Worm (Caenorhabditis elegans): Measurements from ENCODE around the gene Y110A2AL.10.

Gene Y110A2AL.10

DNA sequence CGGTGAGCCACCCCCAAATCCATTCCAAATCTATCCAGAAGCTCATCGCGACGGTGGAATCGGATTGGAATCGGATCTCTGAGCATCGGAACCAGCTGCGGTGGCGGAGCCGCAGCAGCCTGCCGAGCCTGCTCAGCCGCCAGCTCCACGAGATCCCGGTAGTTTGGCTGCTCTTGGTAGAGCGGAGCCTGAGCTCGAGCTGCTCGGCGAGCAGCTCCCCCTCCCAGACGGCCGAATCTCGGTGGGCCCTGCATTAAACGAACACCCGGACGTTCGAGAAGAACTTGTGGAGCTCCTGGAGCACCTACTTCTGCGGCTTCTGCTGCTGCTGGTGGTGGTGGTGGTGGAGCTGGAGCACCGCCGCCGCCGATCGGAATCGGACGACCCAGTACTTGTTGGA lies 32.0 kb upstream of the Y110A2AL.10 start:
- TF ChIP-seq zip-11 (GFP tag; IDR thresholded peaks at IDR 0.05), result no peak
- peak; percentile 63 for TF ChIP-seq aha-1 (tag)
- peak; percentile 64; the same call in 1 of the 2 replicates for TF ChIP-seq pha-4 (GFP tag; IDR thresholded peaks at IDR 0.05)
- TF ChIP-seq pha-4 (tag; optimal IDR thresholded peaks at IDR 0.05), result no peak
- TF ChIP-seq set-16 (GFP tag; IDR thresholded peaks at IDR 0.05), result peak; percentile 96

DNA sequence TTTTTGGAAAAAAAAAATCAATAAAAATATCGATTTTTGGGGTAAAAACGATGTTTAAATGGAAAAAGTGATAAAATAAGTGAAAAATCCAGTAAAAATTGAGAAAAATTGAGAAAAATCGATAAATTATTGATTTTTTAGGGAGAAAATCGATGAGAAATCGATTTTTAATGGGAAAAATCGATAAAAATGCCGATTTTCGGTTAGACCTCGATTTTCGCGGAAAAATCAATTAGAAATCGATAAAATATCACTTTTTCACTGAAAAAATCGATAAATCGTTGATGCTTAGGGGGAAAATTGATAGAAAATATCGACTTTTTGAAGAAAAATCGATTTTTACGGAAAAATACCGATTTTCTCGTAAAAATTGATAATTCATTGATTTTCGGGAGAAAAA lies 29.4 kb upstream of the Y110A2AL.10 start:
- no peak for TF ChIP-seq nhr-48 (tag; optimal IDR thresholded peaks at IDR 0.05)
- no peak for TF ChIP-seq nhr-25 (tag; optimal IDR thresholded peaks at IDR 0.05; ENCODE audit: borderline replicate concordance, insufficient read depth)
- peak; percentile 92 for TF ChIP-seq ceh-28 (tag; optimal IDR thresholded peaks at IDR 0.05)
- TF ChIP-seq set-16 (GFP tag; IDR thresholded peaks at IDR 0.05), result no peak

- TF ChIP-seq ZK337.2 (GFP tag; IDR thresholded peaks at IDR 0.05) (no peak), php-3 (GFP tag; IDR thresholded peaks at IDR 0.05) (no peak), fos-1 (tag; optimal IDR thresholded peaks at IDR 0.05) (no peak), madf-5 (GFP tag; IDR thresholded peaks at IDR 0.05) (no peak), nhr-11 (tag; optimal IDR thresholded peaks at IDR 0.05) (no peak), nhr-28 (tag; optimal IDR thresholded peaks at IDR 0.05) (no peak), spr-1 (tag; optimal IDR thresholded peaks at IDR 0.05) (no peak), F49E8.2 (tag; optimal IDR thresholded peaks at IDR 0.05; ENCODE audit: borderline replicate concordance) (no peak), mes-2 (tag; optimal IDR thresholded peaks at IDR 0.05; ENCODE audit: poor library complexity, severe bottlenecking) (no peak), cey-2 (tag; optimal IDR thresholded peaks at IDR 0.05; ENCODE audit: borderline replicate concordance, insufficient read depth) (no peak), duxl-1 (tag; optimal IDR thresholded peaks at IDR 0.05; ENCODE audit: poor library complexity) (no peak), vab-7 (GFP tag; IDR thresholded peaks at IDR 0.05) (no peak), aly-2 (tag; optimal IDR thresholded peaks at IDR 0.05) (no peak), egl-27 (tag; optimal IDR thresholded peaks at IDR 0.05) (no peak), nhr-237 (tag; optimal IDR thresholded peaks at IDR 0.05) (no peak), F44E2.7 (GFP tag; IDR thresholded peaks at IDR 0.05) (no peak), ama-1 (optimal IDR thresholded peaks at IDR 0.05) (no peak), madf-9 (GFP tag; conservative IDR thresholded peaks at IDR 0.05) (no peak), lsy-2 (tag; optimal IDR thresholded peaks at IDR 0.05) (no peak)
Observed at ce11 chrII:2900248-2900647, 28.5 kb upstream of the Y110A2AL.10 start, which contains the start of gene ubc-26. Gene ubc-26, minus strand, starts transcription at chrII:2900348.

ce11 chrII:2894295-2894694 lies 22.6 kb upstream of the Y110A2AL.10 start, which contains the start of gene sqv-2:
Gene sqv-2, minus strand, starts transcription at chrII:2894395.
- TF ChIP-seq pha-4 (GFP tag; IDR thresholded peaks at IDR 0.05) (no peak), pha-4 (tag; optimal IDR thresholded peaks at IDR 0.05) (no peak), pqm-1 (tag; optimal IDR thresholded peaks at IDR 0.05) (no peak), rbr-2 (tag; optimal IDR thresholded peaks at IDR 0.05) (no peak), mdl-1 (tag; optimal IDR thresholded peaks at IDR 0.05) (no peak), arid-1 (GFP tag; conservative IDR thresholded peaks at IDR 0.05) (no peak)

- peak; percentile 71 for TF ChIP-seq lin-15B (tag; optimal IDR thresholded peaks at IDR 0.05)
- TF ChIP-seq unc-39 (tag; optimal IDR thresholded peaks at IDR 0.05), result no peak
- TF ChIP-seq ceh-62 (tag; optimal IDR thresholded peaks at IDR 0.05), result no peak
- TF ChIP-seq lin-38 (GFP tag; IDR thresholded peaks at IDR 0.05), result peak; percentile 99
- TF ChIP-seq hmg-1.1 (GFP tag; IDR thresholded peaks at IDR 0.05), result peak; percentile 79
- peak; percentile 87 for TF ChIP-seq ceh-44 (GFP tag; IDR thresholded peaks at IDR 0.05)
- peak in 1 of 2 experiments; percentile 12 for TF ChIP-seq ZK546.5 (tag; optimal IDR thresholded peaks at IDR 0.05)
- TF ChIP-seq ztf-11 (tag; optimal IDR thresholded peaks at IDR 0.05), result no peak
- TF ChIP-seq hif-1 (tag; optimal IDR thresholded peaks at IDR 0.05), result peak in 1 of 2 experiments; percentile 94
- TF ChIP-seq F10B5.3 (tag; optimal IDR thresholded peaks at IDR 0.05), result peak; percentile 31
- TF ChIP-seq nhr-77 (tag; optimal IDR thresholded peaks at IDR 0.05), result peak; percentile 53
- peak; percentile 46 for TF ChIP-seq ceh-28 (tag; optimal IDR thresholded peaks at IDR 0.05)
- TF ChIP-seq nhr-11 (tag; optimal IDR thresholded peaks at IDR 0.05), result peak; percentile 53
- no peak for TF ChIP-seq F44E2.7 (GFP tag; IDR thresholded peaks at IDR 0.05)
- TF ChIP-seq F49E8.2 (tag; optimal IDR thresholded peaks at IDR 0.05; ENCODE audit: borderline replicate concordance), result peak; percentile 57
- peak; percentile 90 for TF ChIP-seq sdz-12 (GFP tag; optimal IDR thresholded peaks at IDR 0.05)
- TF ChIP-seq ceh-32 (tag; optimal IDR thresholded peaks at IDR 0.05; ENCODE audit: poor library complexity), result no peak
Observed at ce11 chrII:2888957-2889630, 17.4 kb upstream of the Y110A2AL.10 start, which contains the start of gene pinn-1. Gene pinn-1, minus strand, starts transcription at chrII:2889007.

Data from whole organism, L4 larva.